Worm (Caenorhabditis elegans): ENCODE measurements around the gene Y54G2A.12.

- TF ChIP-seq pha-4 (tag; optimal IDR thresholded peaks at IDR 0.05) (no peak), tbx-8 (GFP tag; optimal IDR thresholded peaks at IDR 0.05) (no peak), mab-5 (tag; optimal IDR thresholded peaks at IDR 0.05) (no peak), cnd-1 (tag; optimal IDR thresholded peaks at IDR 0.05) (no peak), snpc-4 (tag; optimal IDR thresholded peaks at IDR 0.05) (no peak), lsy-2 (tag; optimal IDR thresholded peaks at IDR 0.05) (no peak), ceh-39 (tag; optimal IDR thresholded peaks at IDR 0.05) (no peak), nhr-12 (tag; optimal IDR thresholded peaks at IDR 0.05) (no peak), nhr-76 (tag; optimal IDR thresholded peaks at IDR 0.05) (no peak), ces-1 (GFP tag; optimal IDR thresholded peaks at IDR 0.05) (no peak), unc-39 (tag; optimal IDR thresholded peaks at IDR 0.05) (no peak)
These were observed 17.5 kb downstream of the Y54G2A.12 start for ce11 chrIV:2765048-2765708.
